Worm (Caenorhabditis elegans) whole organism, late embryonic: ENCODE measurements around the gene srg-7.

Experiments used
- C38D4.7 ChIP-seq: fragments of 200-800 bp; sonication (Bioruptor generic); optimal IDR thresholded peaks from 2 replicates; lab custom pipeline; 2018; ENCODE audit warnings: mild to moderate bottlenecking, missing genetic modification characterization, moderate library complexity, missing compliant biosample characterization
- Y22D7AL.16 ChIP-seq: sonication (generic microtip); optimal IDR thresholded peaks from 2 replicates; lab custom pipeline; 2016; ENCODE audit warnings: missing genetic modification characterization, missing compliant biosample characterization
- ceh-24 ChIP-seq: sonication (generic microtip); optimal IDR thresholded peaks from 2 replicates; lab custom pipeline; 2016; ENCODE audit warnings: mild to moderate bottlenecking, missing genetic modification characterization, missing compliant biosample characterization
- ceh-31 ChIP-seq: sonication (generic microtip); optimal IDR thresholded peaks from 2 replicates; lab custom pipeline; 2016; ENCODE audit warnings: missing genetic modification characterization, missing compliant biosample characterization
- ceh-45 ChIP-seq: fragments of 200-800 bp; sonication (Bioruptor generic); IDR thresholded peaks from 2 replicates; pipeline ENCODE4 v1.3.6; 2022; ENCODE audit warnings: missing genetic modification reagents, missing genetic modification characterization, missing compliant biosample characterization
- ets-4 ChIP-seq: sonication (generic microtip); optimal IDR thresholded peaks from 2 replicates; lab custom pipeline; 2016; ENCODE audit warnings: missing genetic modification characterization, missing compliant biosample characterization
- hlh-13 ChIP-seq: fragments of 200-800 bp; sonication (Bioruptor generic); optimal IDR thresholded peaks from 2 replicates; lab custom pipeline; 2018; ENCODE audit warnings: mild to moderate bottlenecking, missing genetic modification characterization, missing compliant biosample characterization
- hlh-30 ChIP-seq: sonication (generic microtip); optimal IDR thresholded peaks from 2 replicates; lab custom pipeline; 2017; ENCODE audit warnings: antibody characterized with exemption, missing genetic modification characterization, missing compliant biosample characterization; ENCODE audit not compliant: insufficient read depth
- odd-2 ChIP-seq: sonication (generic microtip); optimal IDR thresholded peaks from 2 replicates; lab custom pipeline; 2017; ENCODE audit warnings: antibody characterized with exemption, mild to moderate bottlenecking, missing genetic modification characterization, missing compliant biosample characterization
- pat-9 ChIP-seq: fragments of 200-800 bp; sonication (Bioruptor generic); optimal IDR thresholded peaks from 2 replicates; lab custom pipeline; 2018; ENCODE audit warnings: mild to moderate bottlenecking, missing genetic modification characterization, moderate library complexity, missing compliant biosample characterization
- pha-4 ChIP-seq: fragments of 150-350 bp; optimal IDR thresholded peaks from 2 replicates; lab custom pipeline; 2018; ENCODE audit warnings: missing biosample characterization, missing genetic modification reagents, missing genetic modification characterization
- pqm-1 ChIP-seq: sonication (generic microtip); optimal IDR thresholded peaks from 2 replicates; lab custom pipeline; 2016; ENCODE audit warnings: missing genetic modification characterization, missing compliant biosample characterization
- rnt-1 ChIP-seq: sonication (generic microtip); optimal IDR thresholded peaks from 2 replicates; lab custom pipeline; 2016; ENCODE audit warnings: missing genetic modification characterization, missing compliant biosample characterization
- unc-55 ChIP-seq: sonication (generic microtip); optimal IDR thresholded peaks from 2 replicates; lab custom pipeline; 2017; ENCODE audit warnings: missing biosample characterization, missing genetic modification reagents, missing genetic modification characterization

DNA sequence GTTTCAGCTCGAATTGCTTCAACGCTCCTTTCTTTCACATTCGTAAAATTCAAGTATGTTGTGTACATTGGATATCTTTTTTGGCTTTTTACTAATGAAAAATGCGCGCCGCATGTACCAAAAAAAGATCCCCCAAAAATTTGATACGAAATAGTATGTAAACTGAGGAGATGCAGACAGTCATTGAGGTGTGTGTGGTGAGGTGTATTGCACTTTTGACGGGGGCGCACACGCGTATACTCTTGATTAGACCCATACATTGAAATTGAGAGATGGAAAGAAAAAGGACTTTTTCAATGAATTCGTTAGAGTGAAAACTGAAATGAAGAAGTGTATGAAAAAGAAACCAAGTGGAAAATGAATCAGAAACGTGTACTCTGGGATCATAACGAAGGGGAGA is 46.6 kb downstream of the srg-7 start:
- no peak for TF ChIP-seq ets-4 (tag; lab: Kevin White, UChicago)
- no peak for TF ChIP-seq hlh-13 (GFP tag; lab: Kevin White, UChicago)
- TF ChIP-seq unc-55 (GFP tag; lab: Kevin White, UChicago) = no peak
- TF ChIP-seq C38D4.7 = no peak
- TF ChIP-seq ceh-31 (tag; lab: Kevin White, UChicago) = no peak
- no peak for TF ChIP-seq pqm-1 (tag; lab: Kevin White, UChicago)
- no peak for TF ChIP-seq ceh-24
- no peak for TF ChIP-seq rnt-1 (tag; lab: Kevin White, UChicago)
- no peak for TF ChIP-seq ceh-45 (GFP tag; lab: Robert Waterston, UW)
- TF ChIP-seq Y22D7AL.16 (tag; lab: Kevin White, UChicago) = no peak
- TF ChIP-seq odd-2 = no peak
- TF ChIP-seq pha-4 (tag; lab: Kevin White, UChicago) = no peak
- TF ChIP-seq pat-9 = no peak
- TF ChIP-seq hlh-30 (tag; lab: Kevin White, UChicago) = no peak
